Worm (Caenorhabditis elegans): ENCODE results near the gene C50B8.4.

C50B8.4 gene

DNA sequence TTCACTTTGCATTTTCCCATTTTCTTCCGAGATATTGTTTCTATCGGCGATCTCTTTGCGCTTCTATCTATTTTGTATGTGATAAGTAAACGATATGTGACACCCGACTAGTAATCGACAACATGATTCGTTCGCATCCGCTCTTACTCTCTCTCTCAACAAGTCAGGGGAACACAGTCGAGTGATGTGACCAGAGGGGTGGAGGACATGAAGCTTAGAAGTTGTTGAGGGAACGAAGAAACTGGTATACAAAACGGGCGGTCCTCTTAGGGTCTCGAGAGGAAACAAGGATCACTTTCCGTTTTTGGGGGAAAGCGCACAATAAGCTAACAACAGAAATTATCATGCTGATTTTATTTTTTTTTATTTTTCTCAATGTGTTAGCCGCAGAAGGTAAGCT is 21.3 kb downstream of the C50B8.4 start, which contains the start of gene F53F4.4:
TSS of gene F53F4.4 (plus strand) at position 301 of the 400 bp plus-strand sequence.
- no peak for TF ChIP-seq efl-1 (optimal IDR thresholded peaks at IDR 0.05)
- peak in 1 of 2 experiments; percentile 67 for TF ChIP-seq efl-1 (GFP tag; optimal IDR thresholded peaks at IDR 0.05 in 1 of 2)
- TF ChIP-seq isw-1 (GFP tag; IDR thresholded peaks at IDR 0.05), result no peak
- TF ChIP-seq hlh-4 (tag; optimal IDR thresholded peaks at IDR 0.05), result no peak
- TF ChIP-seq blmp-1 (tag; optimal IDR thresholded peaks at IDR 0.05), result peak; percentile 59

- TF ChIP-seq ztf-4 (tag; optimal IDR thresholded peaks at IDR 0.05) (no peak), fkh-8 (tag; optimal IDR thresholded peaks at IDR 0.05) (no peak), sptf-1 (tag; optimal IDR thresholded peaks at IDR 0.05) (no peak), pqm-1 (tag; optimal IDR thresholded peaks at IDR 0.05) (no peak), hpl-2 (GFP tag; optimal IDR thresholded peaks at IDR 0.05) (no peak), alr-1 (tag; optimal IDR thresholded peaks at IDR 0.05; ENCODE audit: borderline replicate concordance) (no peak), ets-5 (GFP tag; IDR thresholded peaks at IDR 0.05) (no peak), zag-1 (tag; optimal IDR thresholded peaks at IDR 0.05) (no peak), blmp-1 (tag; optimal IDR thresholded peaks at IDR 0.05) (no peak), hlh-17 (GFP tag; optimal IDR thresholded peaks at IDR 0.05; ENCODE audit: borderline replicate concordance) (no peak), lin-39 (tag; optimal IDR thresholded peaks at IDR 0.05) (no peak)
These were observed 26.6 kb downstream of the C50B8.4 start for ce11 chrV:13598370-13598769.

DNA sequence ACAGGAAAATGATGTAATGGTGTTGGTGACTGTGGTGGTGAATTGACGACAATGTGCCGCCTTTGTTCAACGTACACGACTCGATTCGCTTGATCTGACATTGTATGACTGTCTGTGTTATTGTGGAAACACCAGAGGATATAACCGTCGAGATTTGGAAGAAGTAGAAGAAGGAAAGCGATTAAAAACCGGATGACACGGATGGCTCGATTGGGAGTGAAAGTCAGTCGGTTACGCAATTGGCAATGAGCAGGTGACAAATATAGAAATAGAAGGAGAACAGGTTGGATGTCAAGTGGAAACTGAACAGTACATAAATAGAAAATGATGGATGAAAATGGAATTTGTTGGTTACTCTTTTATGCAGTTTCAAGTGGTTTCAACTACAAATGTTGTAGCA is 29.1 kb downstream of the C50B8.4 start, which contains the start of gene rdy-2:
TSS of gene rdy-2 (minus strand) at position 101 of the 400 bp plus-strand sequence.
- no peak for TF ChIP-seq efl-1 (optimal IDR thresholded peaks at IDR 0.05)
- TF ChIP-seq efl-1 (GFP tag; optimal IDR thresholded peaks at IDR 0.05 in 1 of 2), result peak in 1 of 2 experiments; percentile 53
- TF ChIP-seq blmp-1 (tag; optimal IDR thresholded peaks at IDR 0.05), result peak; percentile 10
- no peak for TF ChIP-seq C16A3.4 (tag; optimal IDR thresholded peaks at IDR 0.05)

DNA sequence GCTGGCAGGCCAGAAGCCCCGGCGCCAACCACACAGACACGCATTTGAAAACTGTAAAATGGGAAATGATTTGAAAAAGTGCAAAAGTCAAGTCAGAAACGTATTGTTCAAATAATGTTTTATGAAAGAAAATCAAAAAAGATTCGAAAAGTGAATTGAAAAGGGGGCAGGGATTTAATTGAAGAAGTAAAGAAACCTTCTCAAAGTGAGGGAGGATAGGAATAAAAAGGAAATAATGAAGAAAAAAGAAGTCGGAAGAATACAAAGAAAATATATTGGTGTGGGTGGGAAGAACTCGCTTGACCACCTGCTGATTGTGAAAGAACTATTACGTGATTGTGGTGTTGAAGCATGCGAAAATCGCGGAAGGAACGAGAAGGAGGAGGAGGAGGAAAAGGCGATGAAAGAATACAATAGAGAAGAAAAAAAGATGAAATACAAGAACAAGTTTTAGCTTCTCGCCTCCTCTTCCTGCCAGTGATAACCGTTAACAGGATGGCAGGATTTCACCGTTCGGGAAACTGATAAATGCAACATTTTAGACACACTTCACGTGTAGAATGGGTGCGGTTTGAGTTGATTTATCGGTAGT is 34.9 kb downstream of the C50B8.4 start, which contains the start of gene fmo-4:
TSS of gene fmo-4 (minus strand) at position 51 of the 592 bp plus-strand sequence.
- TF ChIP-seq blmp-1 (tag; optimal IDR thresholded peaks at IDR 0.05) (peak; percentile 23), fkh-4 (tag; optimal IDR thresholded peaks at IDR 0.05; ENCODE audit: borderline replicate concordance) (no peak)

- TF ChIP-seq nhr-90 (tag; optimal IDR thresholded peaks at IDR 0.05; ENCODE audit: poor library complexity), result peak; percentile 15
- TF ChIP-seq egl-13 (tag; optimal IDR thresholded peaks at IDR 0.05), result no peak
- peak; percentile 92 for TF ChIP-seq nhr-85 (tag)
- peak in 2 of 6 experiments; percentile 35 to 82 for TF ChIP-seq elt-3 (tag; optimal IDR thresholded peaks at IDR 0.05)
- no peak for TF ChIP-seq ceh-8 (GFP tag; optimal IDR thresholded peaks at IDR 0.05)
- TF ChIP-seq lir-3 (tag; optimal IDR thresholded peaks at IDR 0.05; ENCODE audit: poor library complexity), result no peak
- peak; percentile 45 for TF ChIP-seq vab-15 (tag; optimal IDR thresholded peaks at IDR 0.05)
- no peak for TF ChIP-seq sptf-1 (tag; optimal IDR thresholded peaks at IDR 0.05)
- TF ChIP-seq nhr-71 (tag; optimal IDR thresholded peaks at IDR 0.05), result peak; percentile 44
- TF ChIP-seq nhr-20 (tag; optimal IDR thresholded peaks at IDR 0.05), result peak; percentile 62
- TF ChIP-seq mdl-1 (tag; optimal IDR thresholded peaks at IDR 0.05), result no peak
- peak; percentile 33 for TF ChIP-seq tbx-2 (tag; optimal IDR thresholded peaks at IDR 0.05)
- no peak for TF ChIP-seq hpl-2 (GFP tag; optimal IDR thresholded peaks at IDR 0.05)
- TF ChIP-seq snu-23 (GFP tag; optimal IDR thresholded peaks at IDR 0.05), result peak; percentile 46
- peak; percentile 81 for TF ChIP-seq blmp-1 (tag; optimal IDR thresholded peaks at IDR 0.05)
- peak; percentile 20; the same call in 1 of the 2 replicates for TF ChIP-seq nhr-19 (GFP tag; conservative IDR thresholded peaks at IDR 0.05)
- TF ChIP-seq irx-1 (tag; optimal IDR thresholded peaks at IDR 0.05), result no peak
- no peak for TF ChIP-seq skn-1 (tag; optimal IDR thresholded peaks at IDR 0.05)
- TF ChIP-seq lin-35 (GFP tag; optimal IDR thresholded peaks at IDR 0.05), result peak in 1 of 2 experiments; percentile 42
- no peak for TF ChIP-seq unc-86 (tag; optimal IDR thresholded peaks at IDR 0.05)
These were observed 36.7 kb downstream of the C50B8.4 start for ce11 chrV:13608486-13608885.

All from whole organism, L1 larva.